Worm (Caenorhabditis elegans) whole organism, early embryonic: Measurements from ENCODE around the gene nas-38.

Experiments
- B0310.2 ChIP-seq: sonication (generic microtip); optimal IDR thresholded peaks from 2 replicates; lab custom pipeline; 2016; ENCODE audit warnings: mild to moderate bottlenecking, missing genetic modification characterization, missing compliant biosample characterization
- F13C5.2 ChIP-seq: sonication (generic microtip); optimal IDR thresholded peaks from 2 replicates; lab custom pipeline; 2017; ENCODE audit warnings: mild to moderate bottlenecking, missing genetic modification characterization, inconsistent platforms, missing compliant biosample characterization
- aly-1 ChIP-seq: sonication (generic microtip); optimal IDR thresholded peaks from 2 replicates; lab custom pipeline; 2016; ENCODE audit warnings: missing genetic modification characterization, missing compliant biosample characterization
- ama-1 ChIP-seq: fragments of 150-350 bp; optimal IDR thresholded peaks from 2 replicates; lab custom pipeline; 2014
- ceh-13 ChIP-seq: fragments of 200-800 bp; sonication (Bioruptor generic); optimal IDR thresholded peaks from 2 replicates; lab custom pipeline; 2018; ENCODE audit warnings: mild to moderate bottlenecking, missing genetic modification characterization, missing compliant biosample characterization
- ceh-36 ChIP-seq: sonication (generic microtip); optimal IDR thresholded peaks from 2 replicates; lab custom pipeline; 2016; ENCODE audit warnings: missing genetic modification characterization, inconsistent platforms, missing compliant biosample characterization
- ets-7 ChIP-seq: sonication (generic microtip); optimal IDR thresholded peaks from 2 replicates; lab custom pipeline; 2016; ENCODE audit warnings: missing genotype, missing genetic modification characterization, missing compliant biosample characterization
- flt-1 ChIP-seq: fragments of 200-800 bp; sonication (Bioruptor generic); IDR thresholded peaks from 2 replicates; pipeline ENCODE4 v1.3.6; 2022; ENCODE audit warnings: missing genetic modification characterization, missing compliant biosample characterization
- hmbx-1 ChIP-seq: sonication (generic microtip); optimal IDR thresholded peaks from 2 replicates; lab custom pipeline; 2016; ENCODE audit warnings: mild to moderate bottlenecking, missing genetic modification characterization, missing compliant biosample characterization
- hmg-4 ChIP-seq: fragments of 200-800 bp; sonication (Bioruptor generic); optimal IDR thresholded peaks from 2 replicates; lab custom pipeline; 2018; ENCODE audit warnings: mild to moderate bottlenecking, missing genetic modification characterization, missing compliant biosample characterization
- hnd-1 ChIP-seq: sonication (generic microtip); optimal IDR thresholded peaks from 2 replicates; lab custom pipeline; 2016; ENCODE audit warnings: missing genetic modification characterization, missing compliant biosample characterization
- pes-1 ChIP-seq: fragments of 200-800 bp; sonication (Bioruptor generic); IDR thresholded peaks from 2 replicates; pipeline ENCODE4 v1.3.6; 2022; ENCODE audit warnings: missing genetic modification reagents, missing genetic modification characterization, missing compliant biosample characterization
- scrt-1 ChIP-seq: fragments of 200-800 bp; sonication (Bioruptor generic); IDR thresholded peaks from 2 replicates; pipeline ENCODE4 v1.3.6; 2022; ENCODE audit warnings: missing genetic modification characterization, missing compliant biosample characterization
- sea-1 ChIP-seq: fragments of 200-800 bp; sonication (Bioruptor generic); conservative IDR thresholded peaks from 2 replicates; pipeline ENCODE4 v1.3.6; 2022; ENCODE audit warnings: missing genetic modification characterization, missing compliant biosample characterization
- tbx-11 ChIP-seq: fragments of 200-800 bp; sonication (Bioruptor generic); IDR thresholded peaks from 2 replicates; pipeline ENCODE4 v1.3.6; 2022; ENCODE audit warnings: missing genetic modification characterization, missing compliant biosample characterization
- tbx-37 ChIP-seq: fragments of 200-800 bp; sonication (Bioruptor generic); conservative IDR thresholded peaks from 2 replicates; pipeline ENCODE4 v1.3.6; 2022; ENCODE audit warnings: missing genetic modification reagents, missing genetic modification characterization, missing compliant biosample characterization
- tra-4 ChIP-seq: sonication (generic microtip); optimal IDR thresholded peaks from 2 replicates; lab custom pipeline; 2017; ENCODE audit warnings: missing genetic modification characterization, missing compliant biosample characterization

nas-38 gene

ce11 chrX:557857-558256 lies at the start of gene nas-38:
nas-38 (plus strand) TSS chrX:558157.
- TF ChIP-seq flt-1 (GFP tag; lab: Robert Waterston, UW) (no peak), tbx-37 (GFP tag; lab: Robert Waterston, UW) (no peak), tra-4 (tag; lab: Kevin White, UChicago) (no peak), B0310.2 (tag; lab: Kevin White, UChicago) (no peak), sea-1 (no peak), scrt-1 (GFP tag; lab: Robert Waterston, UW) (no peak), ama-1 (lab: Kevin White, UChicago) (no peak), aly-1 (tag; lab: Kevin White, UChicago) (no peak), hmbx-1 (tag; lab: Kevin White, UChicago) (no peak), ceh-36 (tag; lab: Kevin White, UChicago) (no peak), ceh-13 (GFP tag; lab: Kevin White, UChicago) (no peak), hmg-4 (GFP tag; lab: Kevin White, UChicago) (no peak), hnd-1 (tag; lab: Kevin White, UChicago) (no peak), ets-7 (no peak), pes-1 (GFP tag; lab: Robert Waterston, UW) (no peak), tbx-11 (GFP tag; lab: Robert Waterston, UW) (no peak), F13C5.2 (tag; lab: Kevin White, UChicago) (no peak)

DNA sequence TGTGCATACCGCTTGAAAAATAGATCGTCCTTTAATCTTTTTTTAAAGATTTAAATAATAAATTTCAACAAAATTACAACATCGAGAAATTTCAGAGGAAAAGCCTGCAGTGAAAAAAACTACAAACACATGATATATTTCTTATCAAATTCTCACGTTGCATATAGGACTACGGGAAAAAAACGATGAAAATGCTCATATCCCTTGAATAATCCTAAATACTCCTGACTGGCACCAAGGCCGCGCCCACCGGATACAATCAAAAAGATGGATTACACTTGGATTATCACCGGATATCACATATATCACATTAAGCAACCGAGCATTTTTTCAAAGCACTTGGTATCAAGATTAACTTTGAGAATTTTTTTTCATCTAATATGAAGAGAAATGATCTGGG lies 43.9 kb upstream of the nas-38 start:
- TF ChIP-seq hnd-1 (tag; lab: Kevin White, UChicago) (no peak), aly-1 (tag; lab: Kevin White, UChicago) (no peak), pes-1 (GFP tag; lab: Robert Waterston, UW) (no peak), ceh-36 (tag; lab: Kevin White, UChicago) (no peak), ets-7 (no peak), hmg-4 (GFP tag; lab: Kevin White, UChicago) (no peak), ceh-13 (GFP tag; lab: Kevin White, UChicago) (no peak), F13C5.2 (tag; lab: Kevin White, UChicago) (no peak), B0310.2 (tag; lab: Kevin White, UChicago) (no peak), tbx-37 (GFP tag; lab: Robert Waterston, UW) (no peak), tbx-11 (GFP tag; lab: Robert Waterston, UW) (no peak), ama-1 (lab: Kevin White, UChicago) (no peak), scrt-1 (GFP tag; lab: Robert Waterston, UW) (no peak), flt-1 (GFP tag; lab: Robert Waterston, UW) (no peak), tra-4 (tag; lab: Kevin White, UChicago) (no peak), sea-1 (no peak), hmbx-1 (tag; lab: Kevin White, UChicago) (no peak)

- TF ChIP-seq sea-1 (no peak), B0310.2 (tag; lab: Kevin White, UChicago) (no peak), hnd-1 (tag; lab: Kevin White, UChicago) (no peak), hmg-4 (GFP tag; lab: Kevin White, UChicago) (no peak), scrt-1 (GFP tag; lab: Robert Waterston, UW) (no peak), ceh-13 (GFP tag; lab: Kevin White, UChicago) (no peak), ama-1 (lab: Kevin White, UChicago) (no peak), tra-4 (tag; lab: Kevin White, UChicago) (no peak), aly-1 (tag; lab: Kevin White, UChicago) (no peak), tbx-11 (GFP tag; lab: Robert Waterston, UW) (no peak), flt-1 (GFP tag; lab: Robert Waterston, UW) (no peak), F13C5.2 (tag; lab: Kevin White, UChicago) (no peak), hmbx-1 (tag; lab: Kevin White, UChicago) (no peak), tbx-37 (GFP tag; lab: Robert Waterston, UW) (no peak)
Measured at ce11 chrX:520881-521280, 37.1 kb upstream of the nas-38 start, which contains the start of gene B0310.3. B0310.3 (minus strand) TSS chrX:520981.

ce11 chrX:524498-524897 lies 33.5 kb upstream of the nas-38 start:
- no peak for TF ChIP-seq ceh-13 (GFP tag; lab: Kevin White, UChicago)
- no peak for TF ChIP-seq sea-1
- no peak for TF ChIP-seq ama-1 (lab: Kevin White, UChicago)
- TF ChIP-seq tbx-11 (GFP tag; lab: Robert Waterston, UW), result no peak
- TF ChIP-seq hmbx-1 (tag; lab: Kevin White, UChicago), result no peak

DNA sequence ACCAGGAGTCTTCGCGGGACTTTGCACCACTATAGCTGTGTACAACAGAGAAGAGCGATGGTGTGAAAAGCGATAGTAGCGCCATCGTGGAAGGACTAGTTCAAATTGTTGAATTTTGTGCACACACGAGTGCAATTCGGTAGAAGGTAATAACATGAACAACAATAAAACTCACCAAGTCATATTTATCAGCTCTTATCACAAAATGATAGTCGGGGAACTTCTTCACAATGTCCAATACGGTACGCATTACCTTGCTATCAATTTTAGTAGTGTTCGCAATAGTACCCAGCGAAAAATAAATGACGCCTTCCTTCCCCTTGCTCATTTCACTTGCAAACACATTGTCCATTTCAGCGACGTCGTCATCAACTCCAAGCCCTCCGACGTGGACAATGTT lies 30.3 kb upstream of the nas-38 start:
- TF ChIP-seq B0310.2 (tag; lab: Kevin White, UChicago) (no peak), flt-1 (GFP tag; lab: Robert Waterston, UW) (no peak), ceh-36 (tag; lab: Kevin White, UChicago) (no peak), F13C5.2 (tag; lab: Kevin White, UChicago) (no peak), hmg-4 (GFP tag; lab: Kevin White, UChicago) (no peak), hnd-1 (tag; lab: Kevin White, UChicago) (no peak), tbx-11 (GFP tag; lab: Robert Waterston, UW) (no peak), ama-1 (lab: Kevin White, UChicago) (no peak), ets-7 (no peak), aly-1 (tag; lab: Kevin White, UChicago) (no peak), pes-1 (GFP tag; lab: Robert Waterston, UW) (no peak), tra-4 (tag; lab: Kevin White, UChicago) (no peak), tbx-37 (GFP tag; lab: Robert Waterston, UW) (no peak), hmbx-1 (tag; lab: Kevin White, UChicago) (no peak), scrt-1 (GFP tag; lab: Robert Waterston, UW) (no peak), sea-1 (no peak), ceh-13 (GFP tag; lab: Kevin White, UChicago) (no peak)

ce11 chrX:528761-529160 lies 29.2 kb upstream of the nas-38 start:
- TF ChIP-seq tbx-11 (GFP tag; lab: Robert Waterston, UW), result no peak
- no peak for TF ChIP-seq hmbx-1 (tag; lab: Kevin White, UChicago)
- no peak for TF ChIP-seq ets-7
- no peak for TF ChIP-seq F13C5.2 (tag; lab: Kevin White, UChicago)

ce11 chrX:529386-529785 lies 28.6 kb upstream of the nas-38 start:
- TF ChIP-seq hmg-4 (GFP tag; lab: Kevin White, UChicago), result no peak
- TF ChIP-seq ceh-36 (tag; lab: Kevin White, UChicago), result no peak
- TF ChIP-seq F13C5.2 (tag; lab: Kevin White, UChicago), result no peak
- no peak for TF ChIP-seq hmbx-1 (tag; lab: Kevin White, UChicago)
- TF ChIP-seq ets-7, result no peak
- no peak for TF ChIP-seq ama-1 (lab: Kevin White, UChicago)
- no peak for TF ChIP-seq tra-4 (tag; lab: Kevin White, UChicago)
